Fruit fly (Drosophila melanogaster) S2 (cell line): ENCODE measurements around the gene CG7991.

Experiments
- CG8478 ChIP-seq: fragments of >200 bp; optimal IDR thresholded peaks from 2 replicates; lab custom pipeline; 2018
- CTCF ChIP-seq, 2 experiments: fragments of >200 bp; optimal IDR thresholded peaks; 2 replicates each; lab custom pipeline; 2018

CG7991 gene

dm6 chr3L:1754935-1755334 lies 80.4 kb downstream of the CG7991 start:
- no peak for TF ChIP-seq CG8478 (lab: Kevin White, UChicago)
- TF ChIP-seq CTCF (optimal IDR thresholded peaks at IDR 0.05; lab: Kevin White, UChicago) = no peak

- TF ChIP-seq CG8478 (lab: Kevin White, UChicago) (no peak), CTCF (optimal IDR thresholded peaks at IDR 0.05; lab: Kevin White, UChicago) (no peak)
Observed at dm6 chr3L:1755458-1755984, 81.0 kb downstream of the CG7991 start, which contains the start of gene Cht2. Gene Cht2, minus strand, starts transcription at chr3L:1755934.

DNA sequence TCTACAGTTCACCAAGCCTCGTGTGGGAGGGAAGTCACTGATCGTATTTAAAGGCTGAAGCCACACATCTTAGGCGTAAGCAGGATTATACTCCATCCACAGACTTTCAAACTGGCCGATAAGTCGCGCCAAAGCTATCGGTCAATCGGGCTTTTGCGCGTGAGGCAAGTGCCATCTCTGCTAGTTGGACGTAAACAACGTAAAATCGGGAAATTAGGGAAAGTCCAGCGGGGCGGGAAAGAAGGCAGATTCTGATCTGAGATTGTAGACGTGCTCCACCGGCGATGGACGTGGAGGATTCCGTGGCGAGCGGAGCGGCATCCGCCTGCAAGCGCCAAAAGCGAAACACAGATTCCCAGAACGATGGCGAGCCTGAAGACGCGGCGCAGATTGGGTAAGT lies 81.6 kb downstream of the CG7991 start, which contains the start of gene CG8001:
TSS of gene CG8001 (plus strand) at position 17 of the 400 bp plus-strand sequence.
- TF ChIP-seq CG8478 (lab: Kevin White, UChicago) (no peak), CTCF (optimal IDR thresholded peaks at IDR 0.05; lab: Kevin White, UChicago) (no peak)
